Worm (Caenorhabditis elegans) whole organism, L1 larva: ENCODE measurements around the gene ubq-1.

Experiments used
- egl-27 ChIP-seq, 2 experiments: fragments of 150-350 bp in 1 of 2; sonication (generic microtip); optimal IDR thresholded peaks; 3 replicates each; lab custom pipeline; 2017 to 2018; ENCODE audit warnings: missing biosample characterization in 2 of 2, missing genetic modification characterization in 2 of 2, missing genetic modification reagents in 2 of 2
- fos-1 ChIP-seq: fragments of 150-350 bp; optimal IDR thresholded peaks from 2 replicates; lab custom pipeline; 2014; ENCODE audit warnings: missing biosample characterization, missing genetic modification characterization
- jun-1 ChIP-seq: fragments of 150-350 bp; optimal IDR thresholded peaks from 2 replicates; lab custom pipeline; 2014; ENCODE audit warnings: missing biosample characterization, missing genetic modification reagents, missing genetic modification characterization
- nhr-237 ChIP-seq: fragments of 150-350 bp; optimal IDR thresholded peaks from 2 replicates; lab custom pipeline; 2014; ENCODE audit warnings: missing biosample characterization, missing genetic modification characterization
- ztf-11 ChIP-seq, 2 experiments: sonication (generic microtip); optimal IDR thresholded peaks; 2 replicates each; lab custom pipeline; 2016 to 2017; ENCODE audit warnings: missing genetic modification characterization in 2 of 2, missing biosample characterization in 1 of 2, missing compliant biosample characterization in 1 of 2
- ztf-4 ChIP-seq: fragments of 150-350 bp; optimal IDR thresholded peaks from 2 replicates; lab custom pipeline; 2014; ENCODE audit warnings: missing biosample characterization, missing genetic modification characterization

- no peak for TF ChIP-seq ztf-11 (tag; optimal IDR thresholded peaks at IDR 0.05; lab: Kevin White, UChicago)
- TF ChIP-seq ztf-4 (tag; lab: Kevin White, UChicago), result no peak
- no peak for TF ChIP-seq nhr-237 (tag; lab: Kevin White, UChicago)
- TF ChIP-seq jun-1 (tag; lab: Kevin White, UChicago), result no peak
- no peak for TF ChIP-seq egl-27 (tag; optimal IDR thresholded peaks at IDR 0.05; lab: Kevin White, UChicago)
- no peak for TF ChIP-seq fos-1 (tag; lab: Kevin White, UChicago)
Observed at ce11 chrIII:5950756-5951345, 10.8 kb downstream of the ubq-1 start.
